Worm (Caenorhabditis elegans): ENCODE results near the gene arrd-28.

The arrd-28 gene

ce11 chrX:10141963-10142431 is 41.8 kb upstream of the arrd-28 start, which contains the start of gene oac-14:
Gene oac-14 (minus strand): TSS chrX:10142013.
- TF ChIP-seq ztf-22 (GFP tag; optimal IDR thresholded peaks at IDR 0.05) (peak; percentile 67), madf-3 (GFP tag; IDR thresholded peaks at IDR 0.05) (no peak), ets-4 (GFP tag; optimal IDR thresholded peaks at IDR 0.05) (peak; percentile 43), let-607 (tag; optimal IDR thresholded peaks at IDR 0.05) (peak in 1 of 2 experiments; percentile 56), madf-8 (GFP tag; conservative IDR thresholded peaks at IDR 0.05) (no peak), lin-40 (tag; optimal IDR thresholded peaks at IDR 0.05) (peak; percentile 20), tlf-1 (GFP tag; optimal IDR thresholded peaks at IDR 0.05) (peak; percentile 8), akir-1 (GFP tag; optimal IDR thresholded peaks at IDR 0.05) (no peak), die-1 (tag; optimal IDR thresholded peaks at IDR 0.05) (no peak), nhr-179 (tag; optimal IDR thresholded peaks at IDR 0.05) (no peak), dox-1 (GFP tag; IDR thresholded peaks at IDR 0.05) (0 out of 2 replicates have a peak, but pooled peaks have one; percentile 24), atf-7 (tag; optimal IDR thresholded peaks at IDR 0.05) (peak; percentile 57), let-526 (GFP tag; IDR thresholded peaks at IDR 0.05) (no peak), madf-10 (tag; optimal IDR thresholded peaks at IDR 0.05) (peak; percentile 21), snpc-4 (GFP tag; optimal IDR thresholded peaks at IDR 0.05) (no peak), snpc-4 (tag; optimal IDR thresholded peaks at IDR 0.05) (peak in 1 of 4 experiments; percentile 32), ztf-26 (tag; optimal IDR thresholded peaks at IDR 0.05) (no peak), mcd-1 (GFP tag; IDR thresholded peaks at IDR 0.05) (peak; percentile 13; the same call in 1 of the 2 replicates), cebp-1 (GFP tag; IDR thresholded peaks at IDR 0.05) (no peak), cebp-1 (tag; optimal IDR thresholded peaks at IDR 0.05) (peak; percentile 33), nhr-80 (tag; optimal IDR thresholded peaks at IDR 0.05) (peak; percentile 94)

- TF ChIP-seq T07F8.4 (tag; optimal IDR thresholded peaks at IDR 0.05) (peak; percentile 65), unc-62 (GFP tag; optimal IDR thresholded peaks at IDR 0.05) (no peak), cebp-2 (GFP tag; IDR thresholded peaks at IDR 0.05) (0 out of 2 replicates have a peak, but pooled peaks have one; percentile 73), F23B12.7 (tag; optimal IDR thresholded peaks at IDR 0.05; ENCODE audit: insufficient read depth) (peak; percentile 1), lin-40 (tag; optimal IDR thresholded peaks at IDR 0.05) (peak; percentile 76), let-526 (GFP tag; IDR thresholded peaks at IDR 0.05) (no peak), mes-4 (tag; optimal IDR thresholded peaks at IDR 0.05) (peak; percentile 37), K12H6.12 (tag; optimal IDR thresholded peaks at IDR 0.05) (peak; percentile 67), ztf-22 (GFP tag; optimal IDR thresholded peaks at IDR 0.05) (no peak), atf-7 (tag; optimal IDR thresholded peaks at IDR 0.05) (peak; percentile 35), repo-1 (tag; optimal IDR thresholded peaks at IDR 0.05) (peak; percentile 84), mcd-1 (GFP tag; IDR thresholded peaks at IDR 0.05) (peak; percentile 62), unc-130 (GFP tag; optimal IDR thresholded peaks at IDR 0.05) (peak; percentile 47), tlf-1 (GFP tag; optimal IDR thresholded peaks at IDR 0.05) (peak; percentile 41), K11D2.4 (GFP tag; IDR thresholded peaks at IDR 0.05) (peak; percentile 64), bed-1 (GFP tag; IDR thresholded peaks at IDR 0.05) (peak; percentile 93; the same call in 1 of the 2 replicates), F39B2.1 (GFP tag; IDR thresholded peaks at IDR 0.05) (no peak), madf-3 (GFP tag; IDR thresholded peaks at IDR 0.05) (peak; percentile 76; the same call in 1 of the 2 replicates), attf-3 (GFP tag; conservative IDR thresholded peaks at IDR 0.05) (no peak; the same call in 1 of the 2 replicates), sdz-38 (tag; optimal IDR thresholded peaks at IDR 0.05) (no peak), hrde-1 (tag; optimal IDR thresholded peaks at IDR 0.05; ENCODE audit: borderline replicate concordance) (peak; percentile 73), C06A6.2 (GFP tag; conservative IDR thresholded peaks at IDR 0.05) (0 out of 2 replicates have a peak, but pooled peaks have one; percentile 29), Y79H2A.3 (GFP tag; conservative IDR thresholded peaks at IDR 0.05) (no peak), him-1 (tag; optimal IDR thresholded peaks at IDR 0.05) (peak; percentile 89), madf-8 (GFP tag; conservative IDR thresholded peaks at IDR 0.05) (no peak), let-607 (tag; optimal IDR thresholded peaks at IDR 0.05) (peak; percentile 31 to 53), Y53F4B.3 (GFP tag; IDR thresholded peaks at IDR 0.05) (peak; percentile 75; the same call in 1 of the 2 replicates), B0336.3 (GFP tag; IDR thresholded peaks at IDR 0.05) (peak; percentile 73), tbx-9 (tag; optimal IDR thresholded peaks at IDR 0.05; ENCODE audit: borderline replicate concordance) (no peak), madf-6 (GFP tag; IDR thresholded peaks at IDR 0.05) (no peak; the same call in 1 of the 2 replicates), pbrm-1 (GFP tag; IDR thresholded peaks at IDR 0.05) (peak; percentile 86), dox-1 (GFP tag; IDR thresholded peaks at IDR 0.05) (peak; percentile 85), ceh-58 (GFP tag; IDR thresholded peaks at IDR 0.05) (0 out of 2 replicates have a peak, but pooled peaks have one; percentile 59), F57A8.1 (GFP tag; optimal IDR thresholded peaks at IDR 0.05) (peak; percentile 19)
These were observed 38.8 kb upstream of the arrd-28 start for ce11 chrX:10145011-10145410.
